Worm (Caenorhabditis elegans) whole organism, L1 larva: ENCODE results near the gene dhs-9.

Source experiments
- C04F5.9 ChIP-seq: sonication (generic microtip); optimal IDR thresholded peaks from 2 replicates; lab custom pipeline; 2016; ENCODE audit warnings: missing genetic modification characterization, missing compliant biosample characterization
- C16A3.4 ChIP-seq: fragments of 150-350 bp; optimal IDR thresholded peaks from 2 replicates; lab custom pipeline; 2014; ENCODE audit warnings: missing biosample characterization, missing genetic modification characterization
- C34B4.2 ChIP-seq: sonication (generic microtip); optimal IDR thresholded peaks from 2 replicates; lab custom pipeline; 2017; ENCODE audit warnings: mild to moderate bottlenecking, missing genetic modification characterization, missing compliant biosample characterization
- Y116A8C.19 ChIP-seq: sonication (generic microtip); optimal IDR thresholded peaks from 2 replicates; lab custom pipeline; 2016; ENCODE audit warnings: missing compliant biosample characterization, missing genetic modification characterization, borderline replicate concordance
- blmp-1 ChIP-seq: fragments of 150-350 bp; optimal IDR thresholded peaks from 2 replicates; lab custom pipeline; 2014; ENCODE audit warnings: missing biosample characterization, missing genetic modification characterization
- ceh-8 ChIP-seq: fragments of 200-800 bp; sonication (Bioruptor generic); optimal IDR thresholded peaks from 2 replicates; lab custom pipeline; 2018; ENCODE audit warnings: mild to moderate bottlenecking, missing genetic modification characterization, moderate library complexity, missing compliant biosample characterization
- ceh-82 ChIP-seq, 3 experiments: fragments of 150-350 bp in 1 of 3; sonication (generic microtip) in 2 of 3; optimal IDR thresholded peaks; 2 replicates each; lab custom pipeline; 2014 to 2017; ENCODE audit warnings: missing biosample characterization in 3 of 3, missing genetic modification characterization in 3 of 3
- ces-1 ChIP-seq: fragments of 150-350 bp; optimal IDR thresholded peaks from 2 replicates; lab custom pipeline; 2014; ENCODE audit warnings: missing biosample characterization, missing genetic modification reagents, missing genetic modification characterization
- dpl-1 ChIP-seq, 3 experiments: fragments of 150-350 bp in 2 of 3; sonication (generic microtip) in 1 of 3; optimal IDR thresholded peaks; 2 replicates each; lab custom pipeline; 2014 to 2017; ENCODE audit warnings: missing biosample characterization in 3 of 3, missing genetic modification characterization in 3 of 3, missing genetic modification reagents in 3 of 3
- efl-1 ChIP-seq, 4 experiments: fragments of 150-350 bp; optimal IDR thresholded peaks in 3 of 4; peaks in 1 of 4; 1 replicate in 1 of 4; 2 replicates in 3 of 4; lab custom pipeline; 2014; ENCODE audit warnings: missing biosample characterization in 2 of 4, missing genetic modification characterization in 2 of 4, missing genetic modification reagents in 2 of 4
- egl-27 ChIP-seq, 2 experiments: fragments of 150-350 bp in 1 of 2; sonication (generic microtip); optimal IDR thresholded peaks; 3 replicates each; lab custom pipeline; 2017 to 2018; ENCODE audit warnings: missing biosample characterization in 2 of 2, missing genetic modification characterization in 2 of 2, missing genetic modification reagents in 2 of 2
- fkh-4 ChIP-seq: sonication (generic microtip); optimal IDR thresholded peaks from 2 replicates; lab custom pipeline; 2016; ENCODE audit warnings: missing compliant biosample characterization, missing genetic modification characterization, borderline replicate concordance
- fos-1 ChIP-seq: fragments of 150-350 bp; optimal IDR thresholded peaks from 2 replicates; lab custom pipeline; 2014; ENCODE audit warnings: missing biosample characterization, missing genetic modification characterization
- hlh-17 ChIP-seq: fragments of 200-800 bp; sonication (Bioruptor generic); optimal IDR thresholded peaks from 2 replicates; lab custom pipeline; 2018; ENCODE audit warnings: missing genetic modification characterization, mild to moderate bottlenecking, missing compliant biosample characterization, moderate library complexity, borderline replicate concordance
- isw-1 ChIP-seq: fragments of 200-800 bp; sonication (Bioruptor generic); IDR thresholded peaks from 2 replicates; pipeline ENCODE4 v1.3.6; 2022; ENCODE audit warnings: missing genetic modification characterization, missing compliant biosample characterization
- lin-14 ChIP-seq: fragments of 200-800 bp; sonication (Bioruptor generic); optimal IDR thresholded peaks from 2 replicates; lab custom pipeline; 2018; ENCODE audit warnings: mild to moderate bottlenecking, missing genetic modification characterization, moderate library complexity, missing compliant biosample characterization
- lin-15B ChIP-seq: fragments of 150-350 bp; sonication (generic microtip); optimal IDR thresholded peaks from 3 replicates; lab custom pipeline; 2014; ENCODE audit warnings: missing biosample characterization, missing genetic modification characterization
- lin-35 ChIP-seq, 2 experiments: fragments of 150-350 bp; optimal IDR thresholded peaks; 2 replicates each; lab custom pipeline; 2014; ENCODE audit warnings: missing biosample characterization in 2 of 2, missing genetic modification characterization in 2 of 2, missing genetic modification reagents in 2 of 2
- lsy-2 ChIP-seq, 2 experiments: fragments of 150-350 bp; optimal IDR thresholded peaks; 2 replicates each; lab custom pipeline; 2014; ENCODE audit warnings: missing biosample characterization in 2 of 2, missing genetic modification characterization in 2 of 2
- mdl-1 ChIP-seq, 2 experiments: fragments of 150-350 bp; optimal IDR thresholded peaks; 2 replicates each; lab custom pipeline; 2014 to 2017; ENCODE audit warnings: missing biosample characterization in 2 of 2, missing genetic modification characterization in 2 of 2, inconsistent platforms in 1 of 2
- mef-2 ChIP-seq: fragments of 150-350 bp; optimal IDR thresholded peaks from 2 replicates; lab custom pipeline; 2014; ENCODE audit warnings: missing biosample characterization, missing genetic modification characterization
- mep-1 ChIP-seq: fragments of 150-350 bp; optimal IDR thresholded peaks from 2 replicates; lab custom pipeline; 2014; ENCODE audit warnings: missing biosample characterization, missing genetic modification characterization
- nhr-20 ChIP-seq: sonication (generic microtip); optimal IDR thresholded peaks from 2 replicates; lab custom pipeline; 2016; ENCODE audit warnings: mild to moderate bottlenecking, missing genetic modification characterization, missing compliant biosample characterization
- nhr-237 ChIP-seq: fragments of 150-350 bp; optimal IDR thresholded peaks from 2 replicates; lab custom pipeline; 2014; ENCODE audit warnings: missing biosample characterization, missing genetic modification characterization
- nhr-71 ChIP-seq: sonication (generic microtip); optimal IDR thresholded peaks from 2 replicates; lab custom pipeline; 2016; ENCODE audit warnings: mild to moderate bottlenecking, missing genetic modification characterization, moderate library complexity, missing compliant biosample characterization
- nhr-76 ChIP-seq: sonication (generic microtip); optimal IDR thresholded peaks from 2 replicates; lab custom pipeline; 2017; ENCODE audit warnings: missing biosample characterization, missing genetic modification characterization
- nhr-77 ChIP-seq: fragments of 150-350 bp; optimal IDR thresholded peaks from 2 replicates; lab custom pipeline; 2014; ENCODE audit warnings: missing biosample characterization, missing genetic modification characterization
- pqm-1 ChIP-seq: sonication (generic microtip); optimal IDR thresholded peaks from 3 replicates; lab custom pipeline; 2017; ENCODE audit warnings: missing biosample characterization, missing genetic modification characterization
- rnt-1 ChIP-seq: sonication (generic microtip); optimal IDR thresholded peaks from 2 replicates; lab custom pipeline; 2016; ENCODE audit warnings: mild to moderate bottlenecking, missing genetic modification characterization, moderate library complexity, missing compliant biosample characterization
- snu-23 ChIP-seq: sonication (generic microtip); optimal IDR thresholded peaks from 2 replicates; lab custom pipeline; 2016; ENCODE audit warnings: missing genetic modification characterization, missing compliant biosample characterization
- sptf-1 ChIP-seq: fragments of 150-350 bp; optimal IDR thresholded peaks from 2 replicates; lab custom pipeline; 2014; ENCODE audit warnings: missing biosample characterization, missing genetic modification characterization
- unc-130 ChIP-seq: fragments of 150-350 bp; optimal IDR thresholded peaks from 2 replicates; lab custom pipeline; 2017; ENCODE audit warnings: missing biosample characterization, missing genetic modification characterization, inconsistent platforms
- unc-30 ChIP-seq: sonication (generic microtip); optimal IDR thresholded peaks from 2 replicates; lab custom pipeline; 2017; ENCODE audit warnings: missing biosample characterization, missing genetic modification characterization
- vab-15 ChIP-seq: sonication (generic microtip); optimal IDR thresholded peaks from 2 replicates; lab custom pipeline; 2017; ENCODE audit warnings: missing genotype, mild to moderate bottlenecking, missing genetic modification characterization, missing compliant biosample characterization
- ztf-4 ChIP-seq: fragments of 150-350 bp; optimal IDR thresholded peaks from 2 replicates; lab custom pipeline; 2014; ENCODE audit warnings: missing biosample characterization, missing genetic modification characterization

Gene dhs-9

ce11 chrIII:5382073-5382472 is 14.2 kb upstream of the dhs-9 start, which contains the start of gene Y32H12A.6:
Gene Y32H12A.6, minus strand, starts transcription at chrIII:5382173.
- TF ChIP-seq egl-27 (tag; optimal IDR thresholded peaks at IDR 0.05; lab: Kevin White, UChicago), result no peak
- TF ChIP-seq ztf-4, result no peak
- no peak for TF ChIP-seq fos-1 (tag; lab: Kevin White, UChicago)
- TF ChIP-seq ceh-82 (tag; optimal IDR thresholded peaks at IDR 0.05; lab: Kevin White, UChicago), result no peak
- no peak for TF ChIP-seq hlh-17
- no peak for TF ChIP-seq C34B4.2 (tag; lab: Kevin White, UChicago)
- no peak for TF ChIP-seq mef-2 (tag; lab: Kevin White, UChicago)
- no peak for TF ChIP-seq dpl-1 (GFP tag; optimal IDR thresholded peaks at IDR 0.05; lab: Kevin White, UChicago)
- no peak for TF ChIP-seq vab-15 (tag; lab: Kevin White, UChicago)
- no peak for TF ChIP-seq ces-1 (GFP tag; lab: Kevin White, UChicago)
- no peak for TF ChIP-seq lin-14
- TF ChIP-seq nhr-76 (tag; lab: Kevin White, UChicago), result no peak
- TF ChIP-seq unc-30 (tag; lab: Kevin White, UChicago), result no peak
- no peak for TF ChIP-seq unc-130
- no peak for TF ChIP-seq lin-15B (tag; lab: Kevin White, UChicago)

DNA sequence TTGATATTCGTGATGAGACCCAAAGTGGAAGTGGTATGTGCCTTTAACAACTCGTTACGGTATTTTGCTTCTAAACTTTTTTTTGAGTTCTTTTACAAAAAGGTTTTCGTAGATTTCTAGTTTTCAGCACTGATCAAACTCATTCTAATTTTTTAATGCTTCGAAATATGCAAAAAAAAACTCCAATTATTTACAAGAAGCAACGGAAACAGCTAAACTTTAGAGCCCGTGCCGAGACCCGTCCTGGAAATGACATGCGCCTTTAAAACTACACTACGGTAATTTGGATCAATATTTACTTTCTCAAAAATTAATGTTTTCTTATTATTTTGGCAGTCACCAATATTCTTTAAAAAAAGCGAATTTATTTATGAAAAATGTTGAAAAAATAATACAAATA is 12.7 kb upstream of the dhs-9 start:
- TF ChIP-seq efl-1 (optimal IDR thresholded peaks at IDR 0.05; lab: Kevin White, UChicago), result no peak
- TF ChIP-seq efl-1 (GFP tag; optimal IDR thresholded peaks at IDR 0.05 in 1 of 2; lab: Kevin White, UChicago), result peak in 1 of 2 experiments; percentile 48
- TF ChIP-seq lin-15B (tag; lab: Kevin White, UChicago), result no peak

DNA sequence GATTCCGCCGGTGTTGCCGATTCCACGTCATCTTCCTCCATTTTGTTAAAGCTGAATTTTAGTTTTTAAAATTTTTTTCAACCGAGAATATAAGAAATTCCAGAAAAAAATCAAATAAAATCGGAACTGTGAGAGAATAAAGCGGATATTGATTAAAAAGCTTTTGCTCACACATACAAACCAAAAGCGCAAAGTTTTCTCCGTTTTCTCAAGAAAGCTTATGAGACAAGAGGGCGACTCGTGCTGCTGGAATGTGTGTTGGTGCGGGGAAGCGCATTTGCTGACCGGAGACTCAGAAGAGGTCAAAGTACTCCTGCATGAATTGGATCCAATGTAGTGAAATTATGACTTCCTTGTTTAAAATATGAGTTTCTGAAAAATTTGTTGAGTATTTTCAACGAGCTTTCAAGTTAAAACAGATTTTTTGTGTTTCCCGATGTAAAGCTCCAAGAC is 12.1 kb upstream of the dhs-9 start, which contains the start of gene paqr-2:
Gene paqr-2, minus strand, starts transcription at position 51 of the 453 bp plus-strand sequence.
- TF ChIP-seq Y116A8C.19 (tag; lab: Kevin White, UChicago), result no peak
- TF ChIP-seq rnt-1 (tag; lab: Kevin White, UChicago), result peak; percentile 4
- peak; percentile 21 for TF ChIP-seq C16A3.4
- TF ChIP-seq nhr-237, result no peak
- no peak for TF ChIP-seq pqm-1 (tag; lab: Kevin White, UChicago)
- peak; percentile 2 to 57 (median 27) for TF ChIP-seq dpl-1 (GFP tag; optimal IDR thresholded peaks at IDR 0.05; lab: Kevin White, UChicago)
- TF ChIP-seq lin-35 (GFP tag; optimal IDR thresholded peaks at IDR 0.05; lab: Kevin White, UChicago), result peak; percentile 31 to 64
- peak; percentile 27 for TF ChIP-seq mep-1
- TF ChIP-seq snu-23 (GFP tag; lab: Kevin White, UChicago), result peak; percentile 26
- peak; percentile 21 for TF ChIP-seq blmp-1 (tag; lab: Kevin White, UChicago)
- peak in 1 of 2 experiments; percentile 46 for TF ChIP-seq mdl-1 (tag; optimal IDR thresholded peaks at IDR 0.05; lab: Kevin White, UChicago)
- TF ChIP-seq C04F5.9 (tag; lab: Kevin White, UChicago), result no peak
- peak; percentile 20 for TF ChIP-seq nhr-71 (tag; lab: Kevin White, UChicago)
- no peak for TF ChIP-seq ceh-8 (GFP tag; lab: Kevin White, UChicago)
- TF ChIP-seq fkh-4, result no peak
- peak; percentile 36 to 43 for TF ChIP-seq efl-1 (optimal IDR thresholded peaks at IDR 0.05; lab: Kevin White, UChicago)
- TF ChIP-seq efl-1 (GFP tag; optimal IDR thresholded peaks at IDR 0.05 in 1 of 2; lab: Kevin White, UChicago), result peak; percentile 39 to 90
- peak in 1 of 2 experiments; percentile 46 for TF ChIP-seq lsy-2 (tag; optimal IDR thresholded peaks at IDR 0.05; lab: Kevin White, UChicago)
- no peak for TF ChIP-seq nhr-20 (tag; lab: Kevin White, UChicago)
- no peak for TF ChIP-seq isw-1 (GFP tag; lab: Robert Waterston, UW)
- TF ChIP-seq nhr-77 (tag; lab: Kevin White, UChicago), result no peak
- TF ChIP-seq unc-30 (tag; lab: Kevin White, UChicago), result no peak
- TF ChIP-seq sptf-1 (tag; lab: Kevin White, UChicago), result no peak

ce11 chrIII:5375001-5375532 is 7.2 kb upstream of the dhs-9 start:
- TF ChIP-seq efl-1 (optimal IDR thresholded peaks at IDR 0.05; lab: Kevin White, UChicago) (no peak), efl-1 (GFP tag; optimal IDR thresholded peaks at IDR 0.05 in 1 of 2; lab: Kevin White, UChicago) (peak in 1 of 2 experiments; percentile 61), lin-15B (tag; lab: Kevin White, UChicago) (no peak), lin-14 (peak; percentile 35)
